Worm (Caenorhabditis elegans) whole organism, L3 larva: ENCODE measurements around the gene srab-22.

ENCODE experiments used
- R02D3.7 ChIP-seq: fragments of 150-350 bp; optimal IDR thresholded peaks from 2 replicates; lab custom pipeline; 2014; ENCODE audit warnings: missing biosample characterization, missing genetic modification characterization
- ZK546.5 ChIP-seq: sonication (generic microtip); optimal IDR thresholded peaks from 2 replicates; lab custom pipeline; 2017; ENCODE audit warnings: missing biosample characterization, missing genetic modification characterization
- aly-2 ChIP-seq: fragments of 150-350 bp; optimal IDR thresholded peaks from 2 replicates; lab custom pipeline; 2014; ENCODE audit warnings: missing biosample characterization, missing genetic modification characterization
- ama-1 ChIP-seq: fragments of 150-350 bp; optimal IDR thresholded peaks from 2 replicates; lab custom pipeline; 2018
- ceh-16 ChIP-seq: sonication (generic microtip); optimal IDR thresholded peaks from 2 replicates; lab custom pipeline; 2017; ENCODE audit warnings: missing biosample characterization, missing genetic modification characterization
- ceh-28 ChIP-seq: fragments of 150-350 bp; optimal IDR thresholded peaks from 2 replicates; lab custom pipeline; 2014; ENCODE audit warnings: missing biosample characterization, missing genetic modification reagents, missing genetic modification characterization
- ceh-82 ChIP-seq: fragments of 150-350 bp; optimal IDR thresholded peaks from 2 replicates; lab custom pipeline; 2014; ENCODE audit warnings: missing biosample characterization, missing genetic modification characterization
- ceh-9 ChIP-seq: sonication (generic microtip); optimal IDR thresholded peaks from 2 replicates; lab custom pipeline; 2018; ENCODE audit warnings: missing biosample characterization, missing genetic modification characterization
- daf-12 ChIP-seq: fragments of 150-350 bp; optimal IDR thresholded peaks from 2 replicates; lab custom pipeline; 2014; ENCODE audit warnings: missing biosample characterization, missing genetic modification reagents, missing genetic modification characterization
- egl-27 ChIP-seq: sonication (generic microtip); optimal IDR thresholded peaks from 4 replicates; lab custom pipeline; 2017; ENCODE audit warnings: missing biosample characterization, missing genetic modification reagents, missing genetic modification characterization
- egl-5 ChIP-seq: fragments of 150-350 bp; optimal IDR thresholded peaks from 2 replicates; lab custom pipeline; 2017; ENCODE audit warnings: missing biosample characterization, missing genetic modification reagents, missing genetic modification characterization, inconsistent platforms
- elt-1 ChIP-seq: fragments of 150-350 bp; optimal IDR thresholded peaks from 2 replicates; lab custom pipeline; 2014; ENCODE audit warnings: missing biosample characterization, missing genetic modification characterization
- elt-2 ChIP-seq: sonication (generic microtip); optimal IDR thresholded peaks from 2 replicates; lab custom pipeline; 2016; ENCODE audit warnings: missing genetic modification reagents, mild to moderate bottlenecking, missing genetic modification characterization, missing compliant biosample characterization
- eor-1 ChIP-seq, 2 experiments: fragments of 150-350 bp; optimal IDR thresholded peaks; 2 replicates each; lab custom pipeline; 2014 to 2018; ENCODE audit warnings: missing biosample characterization in 2 of 2, missing genetic modification characterization in 2 of 2
- fkh-10 ChIP-seq: sonication (generic microtip); optimal IDR thresholded peaks from 2 replicates; lab custom pipeline; 2017; ENCODE audit warnings: missing biosample characterization, missing genetic modification reagents, missing genetic modification characterization
- fkh-2 ChIP-seq: fragments of 150-350 bp; optimal IDR thresholded peaks from 2 replicates; lab custom pipeline; 2014; ENCODE audit warnings: missing biosample characterization, missing genetic modification reagents, missing genetic modification characterization
- fos-1 ChIP-seq: fragments of 150-350 bp; optimal IDR thresholded peaks from 2 replicates; lab custom pipeline; 2014; ENCODE audit warnings: missing biosample characterization, missing genetic modification characterization
- hmg-11 ChIP-seq: sonication (generic microtip); optimal IDR thresholded peaks from 2 replicates; lab custom pipeline; 2016; ENCODE audit warnings: missing genetic modification characterization, missing compliant biosample characterization
- jun-1 ChIP-seq: fragments of 150-350 bp; optimal IDR thresholded peaks from 2 replicates; lab custom pipeline; 2014; ENCODE audit warnings: missing biosample characterization, missing genetic modification reagents, missing genetic modification characterization
- lin-15B ChIP-seq: fragments of 150-350 bp; optimal IDR thresholded peaks from 2 replicates; lab custom pipeline; 2014; ENCODE audit warnings: missing biosample characterization, missing genetic modification characterization
- lsy-12 ChIP-seq: sonication (generic microtip); optimal IDR thresholded peaks from 2 replicates; lab custom pipeline; 2016; ENCODE audit warnings: mild to moderate bottlenecking, missing genetic modification characterization, missing compliant biosample characterization
- mdl-1 ChIP-seq: fragments of 150-350 bp; optimal IDR thresholded peaks from 2 replicates; lab custom pipeline; 2014; ENCODE audit warnings: missing biosample characterization, missing genetic modification characterization
- mml-1 ChIP-seq: fragments of 150-350 bp; sonication (generic microtip); optimal IDR thresholded peaks from 3 replicates; lab custom pipeline; 2014; ENCODE audit warnings: missing biosample characterization, missing genetic modification characterization
- nfya-1 ChIP-seq: sonication (generic microtip); optimal IDR thresholded peaks from 2 replicates; lab custom pipeline; 2017; ENCODE audit warnings: missing genetic modification characterization, mild to moderate bottlenecking, missing compliant biosample characterization, antibody characterized with exemption, moderate library complexity; ENCODE audit not compliant: insufficient read depth
- nhr-11 ChIP-seq: fragments of 150-350 bp; optimal IDR thresholded peaks from 2 replicates; lab custom pipeline; 2014; ENCODE audit warnings: missing biosample characterization, missing genetic modification characterization
- nhr-23 ChIP-seq: fragments of 150-350 bp; optimal IDR thresholded peaks from 2 replicates; lab custom pipeline; 2014; ENCODE audit warnings: missing biosample characterization, missing genetic modification reagents, missing genetic modification characterization
- nhr-237 ChIP-seq: fragments of 150-350 bp; optimal IDR thresholded peaks from 2 replicates; lab custom pipeline; 2014; ENCODE audit warnings: missing biosample characterization, missing genetic modification characterization
- nhr-28 ChIP-seq: fragments of 150-350 bp; optimal IDR thresholded peaks from 2 replicates; lab custom pipeline; 2014; ENCODE audit warnings: missing biosample characterization, missing genetic modification characterization
- nhr-43 ChIP-seq: sonication (generic microtip); optimal IDR thresholded peaks from 2 replicates; lab custom pipeline; 2016; ENCODE audit warnings: mild to moderate bottlenecking, missing genetic modification characterization, missing compliant biosample characterization; ENCODE audit not compliant: poor library complexity, severe bottlenecking
- nhr-67 ChIP-seq: fragments of 150-350 bp; optimal IDR thresholded peaks from 2 replicates; lab custom pipeline; 2014; ENCODE audit warnings: missing biosample characterization, missing genetic modification characterization
- nhr-76 ChIP-seq: fragments of 150-350 bp; sonication (generic microtip); optimal IDR thresholded peaks from 5 replicates; lab custom pipeline; 2014; ENCODE audit warnings: missing biosample characterization, missing genetic modification characterization
- nhr-77 ChIP-seq: fragments of 150-350 bp; optimal IDR thresholded peaks from 2 replicates; lab custom pipeline; 2014; ENCODE audit warnings: missing biosample characterization, missing genetic modification characterization
- pha-4 ChIP-seq: fragments of 150-350 bp; optimal IDR thresholded peaks from 2 replicates; lab custom pipeline; 2014; ENCODE audit warnings: missing biosample characterization, missing genetic modification reagents, missing genetic modification characterization
- pqm-1 ChIP-seq: fragments of 150-350 bp; optimal IDR thresholded peaks from 2 replicates; lab custom pipeline; 2017; ENCODE audit warnings: missing biosample characterization, missing genetic modification characterization, inconsistent platforms
- skn-1 ChIP-seq: fragments of 150-350 bp; optimal IDR thresholded peaks from 2 replicates; lab custom pipeline; 2014; ENCODE audit warnings: missing biosample characterization, missing genetic modification characterization
- snpc-4 ChIP-seq: fragments of 150-350 bp; optimal IDR thresholded peaks from 2 replicates; lab custom pipeline; 2014; ENCODE audit warnings: missing biosample characterization, missing genetic modification characterization
- tbx-2 ChIP-seq: sonication (generic microtip); optimal IDR thresholded peaks from 2 replicates; lab custom pipeline; 2016; ENCODE audit warnings: mild to moderate bottlenecking, missing genetic modification characterization, missing compliant biosample characterization
- unc-39 ChIP-seq: sonication (generic microtip); optimal IDR thresholded peaks from 4 replicates; lab custom pipeline; 2017; ENCODE audit warnings: missing biosample characterization, missing genetic modification characterization
- unc-62 ChIP-seq: fragments of 150-350 bp; sonication (generic microtip); optimal IDR thresholded peaks from 4 replicates; lab custom pipeline; 2014; ENCODE audit warnings: missing biosample characterization, missing genetic modification reagents, missing genetic modification characterization
- ztf-11 ChIP-seq: fragments of 150-350 bp; optimal IDR thresholded peaks from 2 replicates; lab custom pipeline; 2014; ENCODE audit warnings: missing biosample characterization, missing genetic modification characterization

Gene srab-22

ce11 chrV:3413010-3413409, 13.2 kb upstream of the srab-22 start, which contains the start of gene txt-11:
TSS of gene txt-11 (plus strand) at chrV:3413310.
- peak; percentile 36 for TF ChIP-seq nhr-23 (tag; lab: Kevin White, UChicago)
- TF ChIP-seq R02D3.7 (tag; lab: Kevin White, UChicago) = no peak

ce11 chrV:3417928-3418327, 8.2 kb upstream of the srab-22 start, which contains the start of gene T20D4.3:
TSS of gene T20D4.3 (plus strand) at chrV:3418228.
- TF ChIP-seq unc-62 (GFP tag; lab: Kevin White, UChicago) (no peak), lsy-12 (tag; lab: Kevin White, UChicago) (no peak), eor-1 (tag; optimal IDR thresholded peaks at IDR 0.05; lab: Kevin White, UChicago) (no peak), elt-2 (tag; lab: Kevin White, UChicago) (no peak), fos-1 (tag; lab: Kevin White, UChicago) (no peak), mml-1 (tag; lab: Kevin White, UChicago) (no peak), nhr-77 (no peak), ceh-82 (tag; lab: Kevin White, UChicago) (no peak), pha-4 (no peak), tbx-2 (tag; lab: Kevin White, UChicago) (no peak)

DNA sequence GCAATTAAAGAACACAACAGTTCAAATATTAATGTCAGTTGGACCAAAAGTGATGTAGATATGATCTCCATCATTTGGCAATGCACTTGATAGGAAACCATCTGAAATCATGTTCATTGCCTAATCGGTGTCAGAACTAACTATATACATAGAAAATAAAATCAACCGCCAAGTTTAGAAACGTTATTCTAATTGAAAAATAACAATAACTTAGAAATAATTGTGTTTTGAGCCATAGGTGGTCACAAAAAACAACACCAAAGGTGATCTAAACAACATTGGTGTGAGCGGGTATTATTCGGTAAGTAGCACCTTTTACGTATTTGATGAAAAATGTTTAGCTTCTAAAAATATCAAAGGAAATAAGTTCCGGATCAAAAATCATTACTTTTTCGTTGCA, 1.8 kb upstream of the srab-22 start, which contains the start of gene srab-21:
Gene srab-21 (minus strand): TSS at position 101 of the 400 bp plus-strand sequence.
- TF ChIP-seq ama-1 (lab: Kevin White, UChicago) = no peak
- no peak for TF ChIP-seq tbx-2 (tag; lab: Kevin White, UChicago)
- no peak for TF ChIP-seq nhr-76
- no peak for TF ChIP-seq ZK546.5
- no peak for TF ChIP-seq nhr-77
- TF ChIP-seq hmg-11 = no peak
- TF ChIP-seq egl-5 (tag; lab: Kevin White, UChicago) = no peak
- no peak for TF ChIP-seq nhr-237 (tag; lab: Kevin White, UChicago)
- no peak for TF ChIP-seq ceh-28 (tag; lab: Kevin White, UChicago)
- TF ChIP-seq aly-2 (tag; lab: Kevin White, UChicago) = no peak
- no peak for TF ChIP-seq ceh-9
- TF ChIP-seq elt-1 = no peak
- no peak for TF ChIP-seq nhr-23 (tag; lab: Kevin White, UChicago)
- no peak for TF ChIP-seq skn-1 (tag; lab: Kevin White, UChicago)
- TF ChIP-seq fkh-10 (GFP tag; lab: Kevin White, UChicago) = no peak
- TF ChIP-seq pha-4 = no peak
- TF ChIP-seq, all 47 proteins: peak for 0

ce11 chrV:3428697-3429096, 2.5 kb downstream of the srab-22 start, which contains the start of gene srab-20:
TSS of gene srab-20 (plus strand) at chrV:3428997.
- TF ChIP-seq mdl-1 (tag; lab: Kevin White, UChicago) = no peak
- no peak for TF ChIP-seq pqm-1 (tag; lab: Kevin White, UChicago)
- TF ChIP-seq egl-27 (tag; lab: Kevin White, UChicago) = no peak
- no peak for TF ChIP-seq nhr-77
- TF ChIP-seq snpc-4 (tag; lab: Kevin White, UChicago) = no peak
- TF ChIP-seq fkh-2 (tag; lab: Kevin White, UChicago) = no peak
- no peak for TF ChIP-seq fos-1 (tag; lab: Kevin White, UChicago)
- TF ChIP-seq mml-1 (tag; lab: Kevin White, UChicago) = no peak
- no peak for TF ChIP-seq nhr-237 (tag; lab: Kevin White, UChicago)
- TF ChIP-seq ZK546.5 = no peak
- no peak for TF ChIP-seq nhr-23 (tag; lab: Kevin White, UChicago)
- no peak for TF ChIP-seq nhr-28 (tag; lab: Kevin White, UChicago)
- TF ChIP-seq ceh-9 = no peak
- no peak for TF ChIP-seq egl-5 (tag; lab: Kevin White, UChicago)
- TF ChIP-seq ceh-16 = no peak
- TF ChIP-seq ceh-82 (tag; lab: Kevin White, UChicago) = no peak
- TF ChIP-seq jun-1 (tag; lab: Kevin White, UChicago) = no peak
- no peak for TF ChIP-seq elt-1
- TF ChIP-seq daf-12 = no peak
- no peak for TF ChIP-seq eor-1 (tag; optimal IDR thresholded peaks at IDR 0.05; lab: Kevin White, UChicago)

DNA sequence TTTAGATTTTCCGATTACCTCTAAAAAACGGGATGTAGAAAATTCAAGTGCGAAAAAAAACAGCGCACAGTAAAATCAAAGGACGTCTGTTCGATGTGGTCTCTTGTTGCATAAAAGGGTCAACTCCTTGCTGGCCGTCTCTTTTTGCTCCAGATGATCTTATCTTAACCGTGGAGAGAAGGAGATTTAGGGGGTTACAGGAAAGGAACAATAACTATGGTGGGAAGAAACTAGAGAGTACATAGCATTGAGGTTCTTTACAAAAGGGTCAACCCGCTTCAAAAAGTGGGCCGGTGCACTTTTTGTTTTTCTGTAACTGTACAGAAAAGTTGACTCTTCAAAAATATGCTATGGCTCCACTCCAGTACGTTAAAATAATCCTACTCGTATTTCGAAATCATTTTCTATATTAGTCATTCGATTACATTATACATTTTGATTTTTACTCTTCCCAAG, 5.4 kb downstream of the srab-22 start, which contains the start of the genes T20D4.19 and srj-9:
Gene T20D4.19 (minus strand): TSS at position 101 of the 456 bp plus-strand sequence.
Gene srj-9 (plus strand): TSS at position 406 of the 456 bp plus-strand sequence.
- TF ChIP-seq nhr-67 (tag; lab: Kevin White, UChicago) (no peak), ztf-11 (no peak), lin-15B (tag; lab: Kevin White, UChicago) (no peak), fos-1 (tag; lab: Kevin White, UChicago) (no peak), nhr-11 (tag; lab: Kevin White, UChicago) (no peak), nhr-43 (tag; lab: Kevin White, UChicago) (no peak), egl-5 (tag; lab: Kevin White, UChicago) (no peak), unc-39 (tag; lab: Kevin White, UChicago) (no peak), ceh-28 (tag; lab: Kevin White, UChicago) (no peak), aly-2 (tag; lab: Kevin White, UChicago) (no peak), tbx-2 (tag; lab: Kevin White, UChicago) (no peak), lsy-12 (tag; lab: Kevin White, UChicago) (no peak), daf-12 (no peak), nfya-1 (tag; lab: Kevin White, UChicago) (no peak), nhr-76 (no peak)
